Worm (Caenorhabditis elegans) whole organism, late embryonic: ENCODE results near the gene ZK1067.4.

Experiments
- ceh-2 ChIP-seq: sonication (generic microtip); optimal IDR thresholded peaks from 2 replicates; lab custom pipeline; 2016; ENCODE audit warnings: missing genotype, missing genetic modification characterization, missing compliant biosample characterization
- ceh-30 ChIP-seq: fragments of 150-350 bp; optimal IDR thresholded peaks from 2 replicates; lab custom pipeline; 2014; ENCODE audit warnings: missing biosample characterization, missing genetic modification characterization
- fkh-10 ChIP-seq: fragments of 150-350 bp; optimal IDR thresholded peaks from 2 replicates; lab custom pipeline; 2014; ENCODE audit warnings: missing biosample characterization, missing genetic modification reagents, missing genetic modification characterization
- madf-2 ChIP-seq: sonication (generic microtip); optimal IDR thresholded peaks from 2 replicates; lab custom pipeline; 2017; ENCODE audit warnings: missing genetic modification characterization, missing compliant biosample characterization
- pag-3 ChIP-seq: sonication (generic microtip); optimal IDR thresholded peaks from 2 replicates; lab custom pipeline; 2016; ENCODE audit warnings: missing compliant biosample characterization, missing genetic modification characterization, borderline replicate concordance
- pha-4 ChIP-seq: fragments of 150-350 bp; optimal IDR thresholded peaks from 2 replicates; lab custom pipeline; 2018; ENCODE audit warnings: missing biosample characterization, missing genetic modification reagents, missing genetic modification characterization
- pqm-1 ChIP-seq: sonication (generic microtip); optimal IDR thresholded peaks from 2 replicates; lab custom pipeline; 2016; ENCODE audit warnings: missing genetic modification characterization, missing compliant biosample characterization
- sdc-2 ChIP-seq: sonication (generic microtip); optimal IDR thresholded peaks from 2 replicates; lab custom pipeline; 2016; ENCODE audit warnings: missing genotype, missing genetic modification characterization, missing compliant biosample characterization
- unc-86 ChIP-seq: sonication (generic microtip); optimal IDR thresholded peaks from 2 replicates; lab custom pipeline; 2016; ENCODE audit warnings: missing genetic modification characterization, missing compliant biosample characterization

DNA sequence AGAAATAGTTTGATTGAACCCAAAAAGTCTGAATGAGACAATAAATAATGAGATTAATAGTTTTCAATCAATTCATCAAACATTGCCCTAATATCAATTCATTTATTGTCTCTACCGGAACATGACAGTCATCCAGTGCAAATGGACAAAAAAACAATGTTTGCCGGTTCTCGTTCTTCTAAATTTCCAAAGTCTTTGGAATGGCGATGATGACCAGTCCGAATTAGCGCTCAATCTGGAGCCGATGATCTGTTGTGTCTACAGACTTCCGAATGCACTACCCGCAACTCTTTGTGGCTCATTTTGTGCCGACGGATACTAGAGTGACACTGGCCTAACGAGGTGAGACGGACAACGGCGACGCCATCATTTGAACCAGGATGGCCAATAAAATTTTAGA is 26.1 kb downstream of the ZK1067.4 start, which contains the start of gene T26C5.3:
- TF ChIP-seq pag-3 (tag; lab: Kevin White, UChicago) (no peak), pha-4 (no peak), unc-86 (tag; lab: Kevin White, UChicago) (no peak), sdc-2 (tag; lab: Kevin White, UChicago) (no peak), pqm-1 (tag; lab: Kevin White, UChicago) (no peak), madf-2 (tag; lab: Kevin White, UChicago) (no peak), fkh-10 (no peak), ceh-2 (no peak), ceh-30 (tag; lab: Kevin White, UChicago) (no peak)
